Worm (Caenorhabditis elegans): Measurements from ENCODE around the gene cyn-2.

DNA sequence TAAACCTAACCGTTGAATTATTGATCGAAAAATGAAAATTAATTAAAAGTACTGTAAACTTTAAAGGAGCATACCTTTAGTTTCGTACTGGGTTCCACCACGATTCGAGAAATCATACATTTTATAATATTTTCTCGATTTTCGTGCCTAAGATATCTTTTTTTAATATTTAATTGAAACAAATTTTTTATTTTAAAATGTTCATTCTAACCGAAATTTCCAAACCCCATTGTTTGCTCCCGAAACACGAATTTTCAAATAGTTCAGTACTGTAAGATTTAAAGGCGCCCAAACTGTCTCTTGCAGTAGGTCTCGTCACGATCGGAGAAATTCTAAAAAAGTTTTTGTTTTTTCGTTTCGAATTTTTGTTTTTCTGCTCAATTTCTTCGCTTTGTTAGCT lies 22.5 kb downstream of the cyn-2 start:
- TF ChIP-seq ztf-23 (GFP tag; IDR thresholded peaks at IDR 0.05) (no peak), flt-1 (GFP tag; IDR thresholded peaks at IDR 0.05) (no peak), ref-1 (GFP tag; conservative IDR thresholded peaks at IDR 0.05) (no peak), med-1 (GFP tag; optimal IDR thresholded peaks at IDR 0.05; ENCODE audit: insufficient read depth) (no peak), klf-2 (GFP tag; conservative IDR thresholded peaks at IDR 0.05) (no peak)

Data from whole organism, midembryonic.